Fruit fly (Drosophila melanogaster): ENCODE data around the gene CG44574.

DNA sequence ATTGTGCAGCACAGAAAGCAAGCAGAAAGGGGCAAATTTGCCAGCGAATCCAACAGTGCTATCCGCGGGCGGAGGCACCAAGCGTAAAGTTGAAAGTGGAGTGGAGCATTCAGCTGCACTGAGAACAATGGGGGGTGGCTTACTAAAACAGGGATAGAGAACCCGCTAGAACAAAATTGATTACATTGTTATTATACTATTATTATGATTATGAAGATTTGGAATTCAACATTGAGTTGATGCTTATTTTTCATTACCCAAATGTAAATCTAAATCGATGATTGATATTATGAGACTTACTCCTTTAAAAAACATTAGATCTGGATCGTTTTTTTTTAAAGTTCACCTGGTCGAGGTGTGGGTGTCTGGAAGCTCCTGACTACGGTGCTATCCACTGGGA, 18.0 kb downstream of the CG44574 start:
- TF ChIP-seq Sp1 (GFP tag; optimal IDR thresholded peaks at IDR 0.05) = no peak
- TF ChIP-seq lola (GFP tag; optimal IDR thresholded peaks at IDR 0.05) = no peak
- TF ChIP-seq Abd-B (GFP tag; optimal IDR thresholded peaks at IDR 0.05) = no peak
- TF ChIP-seq tai (GFP tag; optimal IDR thresholded peaks at IDR 0.05) = no peak
- no peak for TF ChIP-seq Rel (GFP tag; optimal IDR thresholded peaks at IDR 0.05)
- TF ChIP-seq Rel (tag; optimal IDR thresholded peaks at IDR 0.05) = no peak
- TF ChIP-seq Mio (GFP tag; optimal IDR thresholded peaks at IDR 0.05) = no peak
